Worm (Caenorhabditis elegans) whole organism, early embryonic: Measurements from ENCODE around the gene fkh-2.

Experiments used
- B0310.2 ChIP-seq: sonication (generic microtip); optimal IDR thresholded peaks from 2 replicates; lab custom pipeline; 2016; ENCODE audit warnings: mild to moderate bottlenecking, missing genetic modification characterization, missing compliant biosample characterization
- aly-1 ChIP-seq: sonication (generic microtip); optimal IDR thresholded peaks from 2 replicates; lab custom pipeline; 2016; ENCODE audit warnings: missing genetic modification characterization, missing compliant biosample characterization
- ama-1 ChIP-seq: fragments of 150-350 bp; optimal IDR thresholded peaks from 2 replicates; lab custom pipeline; 2014
- ceh-36 ChIP-seq: sonication (generic microtip); optimal IDR thresholded peaks from 2 replicates; lab custom pipeline; 2016; ENCODE audit warnings: missing genetic modification characterization, inconsistent platforms, missing compliant biosample characterization
- ets-7 ChIP-seq: sonication (generic microtip); optimal IDR thresholded peaks from 2 replicates; lab custom pipeline; 2016; ENCODE audit warnings: missing genotype, missing genetic modification characterization, missing compliant biosample characterization
- hmbx-1 ChIP-seq: sonication (generic microtip); optimal IDR thresholded peaks from 2 replicates; lab custom pipeline; 2016; ENCODE audit warnings: mild to moderate bottlenecking, missing genetic modification characterization, missing compliant biosample characterization
- pes-1 ChIP-seq: fragments of 200-800 bp; sonication (Bioruptor generic); IDR thresholded peaks from 2 replicates; pipeline ENCODE4 v1.3.6; 2022; ENCODE audit warnings: missing genetic modification reagents, missing genetic modification characterization, missing compliant biosample characterization
- sea-1 ChIP-seq: fragments of 200-800 bp; sonication (Bioruptor generic); conservative IDR thresholded peaks from 2 replicates; pipeline ENCODE4 v1.3.6; 2022; ENCODE audit warnings: missing genetic modification characterization, missing compliant biosample characterization
- tbx-11 ChIP-seq: fragments of 200-800 bp; sonication (Bioruptor generic); IDR thresholded peaks from 2 replicates; pipeline ENCODE4 v1.3.6; 2022; ENCODE audit warnings: missing genetic modification characterization, missing compliant biosample characterization
- tbx-37 ChIP-seq: fragments of 200-800 bp; sonication (Bioruptor generic); conservative IDR thresholded peaks from 2 replicates; pipeline ENCODE4 v1.3.6; 2022; ENCODE audit warnings: missing genetic modification reagents, missing genetic modification characterization, missing compliant biosample characterization

- TF ChIP-seq ets-7: no peak
- TF ChIP-seq ama-1 (lab: Kevin White, UChicago): no peak
- TF ChIP-seq tbx-11 (GFP tag; lab: Robert Waterston, UW): no peak
- TF ChIP-seq B0310.2 (tag; lab: Kevin White, UChicago): no peak
- no peak for TF ChIP-seq sea-1 (GFP tag; lab: Robert Waterston, UW)
- no peak for TF ChIP-seq ceh-36 (tag; lab: Kevin White, UChicago)
- no peak for TF ChIP-seq tbx-37 (GFP tag; lab: Robert Waterston, UW)
- TF ChIP-seq pes-1 (GFP tag; lab: Robert Waterston, UW): no peak
- TF ChIP-seq aly-1: no peak
- no peak for TF ChIP-seq hmbx-1 (tag; lab: Kevin White, UChicago)
Observed at ce11 chrX:3783659-3784058, 41.5 kb upstream of the fkh-2 start.
